Fruit fly (Drosophila melanogaster) S2 (cell line): ENCODE data around the gene CG14183.

Experiments used
- CG8478 ChIP-seq: fragments of >200 bp; optimal IDR thresholded peaks from 2 replicates; lab custom pipeline; 2018
- CTCF ChIP-seq, 2 experiments: fragments of >200 bp; optimal IDR thresholded peaks; 2 replicates each; lab custom pipeline; 2018

dm6 chr3L:19988891-19989290 lies 38.7 kb downstream of the CG14183 start, which contains the start of gene Csas:
- TF ChIP-seq CG8478 (lab: Kevin White, UChicago) (no peak), CTCF (optimal IDR thresholded peaks at IDR 0.05; lab: Kevin White, UChicago) (no peak)
